Fruit fly (Drosophila melanogaster) whole organism, embryonic: Measurements from ENCODE around the gene CG13720.

ENCODE experiments used
- Asciz ChIP-seq: fragments of 200-800 bp; sonication (Bioruptor generic); optimal IDR thresholded peaks from 2 replicates; lab custom pipeline; 2017; ENCODE audit warnings: missing biosample characterization, mild to moderate bottlenecking, missing genetic modification characterization, missing genetic modification reagents
- Atf6 ChIP-seq: fragments of 200-800 bp; sonication (Bioruptor generic); IDR thresholded peaks from 2 replicates; pipeline ENCODE4 v1.3.6; 2022; ENCODE audit warnings: missing biosample characterization, missing genetic modification characterization
- Blimp-1 ChIP-seq: fragments of 200-800 bp; sonication (Bioruptor generic); optimal IDR thresholded peaks from 3 replicates; lab custom pipeline; 2018; ENCODE audit warnings: missing biosample characterization, missing genetic modification characterization, mild to moderate bottlenecking, moderate library complexity, missing genetic modification reagents
- CG10267 ChIP-seq: fragments of 200-800 bp; sonication (Bioruptor generic); optimal IDR thresholded peaks from 2 replicates; lab custom pipeline; 2018; ENCODE audit warnings: missing biosample characterization, mild to moderate bottlenecking, missing genetic modification characterization, moderate library complexity
- CG11456 ChIP-seq: fragments of 200-800 bp; sonication (Bioruptor generic); IDR thresholded peaks from 3 replicates; pipeline ENCODE4 v1.3.6; 2022; ENCODE audit warnings: missing biosample characterization, missing genetic modification characterization
- CG1233 ChIP-seq: fragments of 200-800 bp; sonication (Bioruptor generic); optimal IDR thresholded peaks from 4 replicates; lab custom pipeline; 2018; ENCODE audit warnings: missing biosample characterization, mild to moderate bottlenecking, missing genetic modification characterization
- CG12942 ChIP-seq: fragments of 200-800 bp; sonication (Bioruptor generic); optimal IDR thresholded peaks from 3 replicates; lab custom pipeline; 2016; ENCODE audit warnings: missing biosample characterization, missing genetic modification characterization
- CG15479 ChIP-seq: fragments of 200-800 bp; sonication (Bioruptor generic); optimal IDR thresholded peaks from 3 replicates; lab custom pipeline; 2019; ENCODE audit warnings: missing biosample characterization, mild to moderate bottlenecking, missing genetic modification characterization, moderate library complexity
- CG15696 ChIP-seq: fragments of 200-800 bp; sonication (Bioruptor generic); optimal IDR thresholded peaks from 2 replicates; lab custom pipeline; 2019; ENCODE audit warnings: missing biosample characterization, mild to moderate bottlenecking, missing genetic modification characterization, moderate library complexity
- CG1602 ChIP-seq: fragments of 200-800 bp; sonication (Bioruptor generic); optimal IDR thresholded peaks from 3 replicates; lab custom pipeline; 2016; ENCODE audit warnings: missing biosample characterization, missing genetic modification characterization
- CG17328 ChIP-seq: fragments of 200-800 bp; sonication (Bioruptor generic); IDR thresholded peaks from 2 replicates; pipeline ENCODE4 v1.3.6; 2022; ENCODE audit warnings: missing biosample characterization, missing genetic modification characterization
- CG2116 ChIP-seq: fragments of 200-800 bp; sonication (Bioruptor generic); optimal IDR thresholded peaks from 3 replicates; lab custom pipeline; 2018; ENCODE audit warnings: missing biosample characterization, mild to moderate bottlenecking, missing genetic modification characterization
- CG30403 ChIP-seq: fragments of 200-800 bp; sonication (Bioruptor generic); optimal IDR thresholded peaks from 3 replicates; lab custom pipeline; 2016; ENCODE audit warnings: missing biosample characterization, missing genetic modification characterization
- CG3281 ChIP-seq: fragments of 200-800 bp; sonication (Bioruptor generic); optimal IDR thresholded peaks from 3 replicates; lab custom pipeline; 2017; ENCODE audit warnings: missing biosample characterization, mild to moderate bottlenecking, missing genetic modification characterization
- CG3995 ChIP-seq: fragments of 200-800 bp; sonication (Bioruptor generic); optimal IDR thresholded peaks from 3 replicates; lab custom pipeline; 2016; ENCODE audit warnings: missing biosample characterization, missing genetic modification characterization
- CG43689 ChIP-seq: fragments of 200-800 bp; sonication (Bioruptor generic); IDR thresholded peaks from 2 replicates; pipeline ENCODE4 v1.3.6; 2022; ENCODE audit warnings: missing biosample characterization, missing genetic modification characterization
- CG6654 ChIP-seq: fragments of 200-800 bp; sonication (Bioruptor generic); optimal IDR thresholded peaks from 2 replicates; lab custom pipeline; 2017; ENCODE audit warnings: missing biosample characterization, mild to moderate bottlenecking, missing genetic modification characterization
- CG6765 ChIP-seq: fragments of 200-800 bp; sonication (Bioruptor generic); optimal IDR thresholded peaks from 3 replicates; lab custom pipeline; 2017; ENCODE audit warnings: missing biosample characterization, mild to moderate bottlenecking, missing genetic modification characterization
- CG7839 ChIP-seq: fragments of 200-800 bp; sonication (Bioruptor generic); optimal IDR thresholded peaks from 3 replicates; lab custom pipeline; 2018; ENCODE audit warnings: missing biosample characterization, mild to moderate bottlenecking, missing genetic modification characterization, moderate library complexity
- CG8359 ChIP-seq: fragments of 200-800 bp; sonication (Bioruptor generic); optimal IDR thresholded peaks from 2 replicates; lab custom pipeline; 2017; ENCODE audit warnings: missing biosample characterization, mild to moderate bottlenecking, missing genetic modification characterization, borderline replicate concordance
- CG8765 ChIP-seq: fragments of 200-800 bp; sonication (Bioruptor generic); IDR thresholded peaks from 2 replicates; pipeline ENCODE4 v1.3.6; 2022; ENCODE audit warnings: missing biosample characterization, missing genetic modification characterization
- CG9437 ChIP-seq: fragments of 200-800 bp; sonication (Bioruptor generic); optimal IDR thresholded peaks from 2 replicates; lab custom pipeline; 2018; ENCODE audit warnings: missing biosample characterization, mild to moderate bottlenecking, missing genetic modification characterization
- Chrac-16 ChIP-seq: fragments of 200-800 bp; sonication (Bioruptor generic); optimal IDR thresholded peaks from 3 replicates; lab custom pipeline; 2016; ENCODE audit warnings: missing biosample characterization, missing genetic modification characterization
- Doc3 ChIP-seq: fragments of 200-800 bp; sonication (Bioruptor generic); IDR thresholded peaks from 3 replicates; pipeline ENCODE4 v1.3.6; 2022; ENCODE audit warnings: missing biosample characterization, missing genetic modification characterization; ENCODE audit not compliant: partially characterized antibody
- Ets97D ChIP-seq: fragments of 200-800 bp; sonication (Bioruptor generic); optimal IDR thresholded peaks from 3 replicates; lab custom pipeline; 2016; ENCODE audit warnings: missing biosample characterization, missing genetic modification characterization
- NC2β ChIP-seq: fragments of 200-800 bp; sonication (Bioruptor generic); optimal IDR thresholded peaks from 2 replicates; lab custom pipeline; 2016; ENCODE audit warnings: missing biosample characterization, missing genetic modification characterization
- Nf-YB ChIP-seq: fragments of 200-800 bp; sonication (Bioruptor generic); optimal IDR thresholded peaks from 3 replicates; lab custom pipeline; 2019; ENCODE audit warnings: missing biosample characterization, mild to moderate bottlenecking, missing genetic modification characterization, moderate library complexity
- Rx ChIP-seq: fragments of 200-800 bp; sonication (Bioruptor generic); IDR thresholded peaks from 2 replicates; pipeline ENCODE4 v1.3.6; 2022; ENCODE audit warnings: missing biosample characterization, missing genetic modification characterization
- Scr ChIP-seq: fragments of 200-800 bp; sonication (Bioruptor generic); IDR thresholded peaks from 2 replicates; pipeline ENCODE4 v1.3.6; 2022; ENCODE audit warnings: missing biosample characterization, missing genetic modification characterization; ENCODE audit not compliant: partially characterized antibody
- Ssrp ChIP-seq: fragments of 200-800 bp; sonication (Bioruptor generic); optimal IDR thresholded peaks from 2 replicates; lab custom pipeline; 2018; ENCODE audit warnings: missing biosample characterization, mild to moderate bottlenecking, missing genetic modification characterization, moderate library complexity
- Usf ChIP-seq: fragments of 200-800 bp; sonication (Bioruptor generic); optimal IDR thresholded peaks from 2 replicates; lab custom pipeline; 2017; ENCODE audit warnings: missing genotype, missing biosample characterization, missing genetic modification characterization
- bab2 ChIP-seq: fragments of 200-800 bp; sonication (Bioruptor generic); optimal IDR thresholded peaks from 2 replicates; lab custom pipeline; 2016; ENCODE audit warnings: missing biosample characterization, missing genetic modification characterization
- cg ChIP-seq: fragments of 200-800 bp; sonication (Bioruptor generic); optimal IDR thresholded peaks from 3 replicates; lab custom pipeline; 2019; ENCODE audit warnings: missing biosample characterization, mild to moderate bottlenecking, missing genetic modification characterization, moderate library complexity
- ci ChIP-seq: fragments of 200-800 bp; sonication (Bioruptor generic); IDR thresholded peaks from 3 replicates; pipeline ENCODE4 v1.3.6; 2022; ENCODE audit warnings: missing biosample characterization, missing genetic modification characterization
- dysf ChIP-seq: fragments of 200-800 bp; sonication (Bioruptor generic); IDR thresholded peaks from 3 replicates; pipeline ENCODE4 v1.3.6; 2022; ENCODE audit warnings: missing biosample characterization, missing genetic modification characterization
- emc ChIP-seq: fragments of 200-800 bp; sonication (Bioruptor generic); optimal IDR thresholded peaks from 2 replicates; lab custom pipeline; 2016; ENCODE audit warnings: missing biosample characterization, missing genetic modification characterization
- fd64A ChIP-seq: fragments of 200-800 bp; sonication (Bioruptor generic); optimal IDR thresholded peaks from 3 replicates; lab custom pipeline; 2018; ENCODE audit warnings: missing biosample characterization, mild to moderate bottlenecking, missing genetic modification characterization
- fu2 ChIP-seq: fragments of 200-800 bp; sonication (Bioruptor generic); optimal IDR thresholded peaks from 2 replicates; lab custom pipeline; 2016; ENCODE audit warnings: missing biosample characterization, missing genetic modification characterization
- lilli ChIP-seq: fragments of 200-800 bp; sonication (Bioruptor generic); optimal IDR thresholded peaks from 3 replicates; lab custom pipeline; 2016; ENCODE audit warnings: missing biosample characterization, missing genetic modification characterization
- mirr ChIP-seq: fragments of 200-800 bp; sonication (Bioruptor generic); optimal IDR thresholded peaks from 3 replicates; lab custom pipeline; 2018; ENCODE audit warnings: missing biosample characterization, mild to moderate bottlenecking, missing genetic modification characterization
- nau ChIP-seq: fragments of 200-800 bp; sonication (Bioruptor generic); optimal IDR thresholded peaks from 3 replicates; lab custom pipeline; 2017; ENCODE audit warnings: missing biosample characterization, mild to moderate bottlenecking, missing genetic modification characterization, missing genetic modification reagents
- nerfin-1 ChIP-seq: fragments of 200-800 bp; sonication (Bioruptor generic); optimal IDR thresholded peaks from 3 replicates; lab custom pipeline; 2019; ENCODE audit warnings: missing biosample characterization, mild to moderate bottlenecking, missing genetic modification characterization, moderate library complexity
- p53 ChIP-seq: fragments of 200-800 bp; sonication (Bioruptor generic); optimal IDR thresholded peaks from 2 replicates; lab custom pipeline; 2016; ENCODE audit warnings: missing biosample characterization, missing genetic modification characterization
- pita ChIP-seq: fragments of 200-800 bp; sonication (Bioruptor generic); optimal IDR thresholded peaks from 2 replicates; lab custom pipeline; 2017; ENCODE audit warnings: missing biosample characterization, mild to moderate bottlenecking, missing genetic modification characterization
- psq ChIP-seq: fragments of 200-800 bp; sonication (Bioruptor generic); optimal IDR thresholded peaks from 2 replicates; lab custom pipeline; 2017; ENCODE audit warnings: missing biosample characterization, missing genetic modification characterization
- shn ChIP-seq: fragments of 200-800 bp; sonication (Bioruptor generic); optimal IDR thresholded peaks from 3 replicates; lab custom pipeline; 2016; ENCODE audit warnings: missing biosample characterization, missing genetic modification characterization
- tap ChIP-seq: fragments of 200-800 bp; optimal IDR thresholded peaks from 3 replicates; lab custom pipeline; 2019; ENCODE audit warnings: missing biosample characterization, mild to moderate bottlenecking, missing genetic modification characterization, moderate library complexity
- trh ChIP-seq: fragments of 200-800 bp; sonication (Bioruptor generic); optimal IDR thresholded peaks from 2 replicates; lab custom pipeline; 2016; ENCODE audit warnings: missing biosample characterization, missing genetic modification characterization
- usp ChIP-seq: fragments of >200 bp; optimal IDR thresholded peaks from 2 replicates; lab custom pipeline; 2017; ENCODE audit warnings: missing biosample characterization, missing genetic modification characterization
- wek ChIP-seq: fragments of 200-800 bp; sonication (Bioruptor generic); optimal IDR thresholded peaks from 3 replicates; lab custom pipeline; 2018; ENCODE audit warnings: missing biosample characterization, mild to moderate bottlenecking, missing genetic modification characterization, moderate library complexity
- zen ChIP-seq: fragments of 200-800 bp; sonication (Bioruptor generic); optimal IDR thresholded peaks from 3 replicates; lab custom pipeline; 2018; ENCODE audit warnings: missing biosample characterization, mild to moderate bottlenecking, missing genetic modification characterization, moderate library complexity

Gene CG13720

dm6 chr3L:4533941-4534340, 33.6 kb upstream of the CG13720 start (continued):
- TF ChIP-seq CG1233 (GFP tag; lab: Kevin White, UChicago) (no peak), wek (GFP tag; lab: Kevin White, UChicago) (no peak), CG1602 (no peak), p53 (no peak), CG6654 (GFP tag; lab: Kevin White, UChicago) (no peak), CG9437 (GFP tag; lab: Kevin White, UChicago) (no peak), cg (GFP tag; lab: Kevin White, UChicago) (no peak), trh (GFP tag; lab: Kevin White, UChicago) (no peak), lilli (GFP tag; lab: Kevin White, UChicago) (no peak), CG8765 (GFP tag; lab: Robert Waterston, UW) (no peak), CG6765 (GFP tag; lab: Kevin White, UChicago) (no peak), CG12942 (GFP tag; lab: Kevin White, UChicago) (no peak), ci (GFP tag; lab: Robert Waterston, UW) (peak; percentile 73), pita (GFP tag; lab: Kevin White, UChicago) (no peak), CG8359 (GFP tag; lab: Kevin White, UChicago) (no peak), Usf (GFP tag; lab: Kevin White, UChicago) (no peak), Blimp-1 (peak; percentile 42), Chrac-16 (GFP tag; lab: Kevin White, UChicago) (no peak), nerfin-1 (peak; percentile 28), fd64A (GFP tag; lab: Kevin White, UChicago) (no peak), CG17328 (GFP tag; lab: Robert Waterston, UW) (no peak; the same call in 1 of the 2 replicates), Rx (peak; percentile 41; the same call in 1 of the 2 replicates), CG11456 (GFP tag; lab: Robert Waterston, UW) (no peak), Nf-YB (no peak), Asciz (peak; percentile 53), CG3995 (GFP tag; lab: Kevin White, UChicago) (no peak), mirr (no peak), emc (GFP tag; lab: Kevin White, UChicago) (no peak), CG15479 (GFP tag; lab: Kevin White, UChicago) (no peak), usp (GFP tag; lab: Kevin White, UChicago) (no peak), bab2 (GFP tag; lab: Kevin White, UChicago) (peak; percentile 23), shn (GFP tag; lab: Kevin White, UChicago) (no peak), zen (tag; lab: Kevin White, UChicago) (no peak), Scr (GFP tag; lab: Robert Waterston, UW) (no peak), NC2β (GFP tag; lab: Kevin White, UChicago) (no peak), nau (GFP tag; lab: Kevin White, UChicago) (no peak), CG3281 (no peak), dysf (GFP tag; lab: Robert Waterston, UW) (no peak; the same call in 2 of the 3 replicates), psq (no peak), CG2116 (GFP tag; lab: Kevin White, UChicago) (no peak), Atf6 (GFP tag; lab: Robert Waterston, UW) (no peak; the same call in 1 of the 2 replicates), Doc3 (no peak), CG43689 (no peak), CG10267 (tag; lab: Kevin White, UChicago) (peak; percentile 23), Ets97D (no peak), CG30403 (peak; percentile 22), CG15696 (tag; lab: Kevin White, UChicago) (no peak), Ssrp (tag; lab: Kevin White, UChicago) (peak; percentile 11), fu2 (GFP tag; lab: Kevin White, UChicago) (no peak), CG7839 (tag; lab: Kevin White, UChicago) (peak; percentile 56), tap (tag; lab: Kevin White, UChicago) (peak; percentile 68)
